Fruit fly (Drosophila melanogaster) whole organism, embryonic: ENCODE data around the gene CG3184.

Source experiments
- Asciz ChIP-seq: fragments of 200-800 bp; sonication (Bioruptor generic); optimal IDR thresholded peaks from 2 replicates; lab custom pipeline; 2017; ENCODE audit warnings: missing biosample characterization, mild to moderate bottlenecking, missing genetic modification characterization, missing genetic modification reagents
- Atf3 ChIP-seq: fragments of 200-800 bp; sonication (Bioruptor generic); optimal IDR thresholded peaks from 3 replicates; lab custom pipeline; 2016; ENCODE audit warnings: missing biosample characterization, missing genetic modification characterization
- CG10321 ChIP-seq: fragments of 200-800 bp; sonication (Bioruptor generic); IDR thresholded peaks from 2 replicates; pipeline ENCODE4 v1.3.6; 2022; ENCODE audit warnings: missing biosample characterization, missing genetic modification characterization
- CG11085 ChIP-seq: fragments of 200-800 bp; sonication (Bioruptor generic); IDR thresholded peaks from 2 replicates; pipeline ENCODE4 v1.3.6; 2022; ENCODE audit warnings: missing biosample characterization, missing genetic modification characterization
- CG12071 ChIP-seq: fragments of 200-800 bp; sonication (Bioruptor generic); optimal IDR thresholded peaks from 3 replicates; lab custom pipeline; 2018; ENCODE audit warnings: missing biosample characterization, mild to moderate bottlenecking, missing genetic modification characterization
- CG15073 ChIP-seq: fragments of 200-800 bp; sonication (Bioruptor generic); optimal IDR thresholded peaks from 2 replicates; lab custom pipeline; 2016; ENCODE audit warnings: missing biosample characterization, missing genetic modification characterization
- CG1529 ChIP-seq: fragments of 200-800 bp; sonication (Bioruptor generic); optimal IDR thresholded peaks from 3 replicates; lab custom pipeline; 2018; ENCODE audit warnings: missing biosample characterization, missing genetic modification characterization
- CG17829 ChIP-seq: fragments of 200-800 bp; optimal IDR thresholded peaks from 2 replicates; lab custom pipeline; 2019; ENCODE audit warnings: missing biosample characterization, mild to moderate bottlenecking, missing genetic modification characterization, moderate library complexity
- CG18599 ChIP-seq: fragments of 200-800 bp; sonication (Bioruptor generic); optimal IDR thresholded peaks from 3 replicates; lab custom pipeline; 2017; ENCODE audit warnings: missing biosample characterization, missing genetic modification characterization, mild to moderate bottlenecking, moderate library complexity, missing genetic modification reagents
- CG18764 ChIP-seq: fragments of 200-800 bp; sonication (Bioruptor generic); optimal IDR thresholded peaks from 3 replicates; lab custom pipeline; 2016; ENCODE audit warnings: missing biosample characterization, missing genetic modification characterization
- CG2129 ChIP-seq: fragments of 200-800 bp; sonication (Bioruptor generic); IDR thresholded peaks from 2 replicates; pipeline ENCODE4 v1.3.6; 2022; ENCODE audit warnings: missing biosample characterization, missing genetic modification characterization; ENCODE audit not compliant: partially characterized antibody
- CG2889 ChIP-seq: fragments of 200-800 bp; sonication (Bioruptor generic); IDR thresholded peaks from 3 replicates; pipeline ENCODE4 v1.3.6; 2022; ENCODE audit warnings: missing biosample characterization, missing genetic modification characterization
- CG34422 ChIP-seq: fragments of 200-800 bp; sonication (Bioruptor generic); IDR thresholded peaks from 3 replicates; pipeline ENCODE4 v1.3.6; 2022; ENCODE audit warnings: missing biosample characterization, missing genetic modification characterization
- CG4707 ChIP-seq: fragments of 200-800 bp; sonication (Bioruptor generic); optimal IDR thresholded peaks from 2 replicates; lab custom pipeline; 2018; ENCODE audit warnings: missing biosample characterization, mild to moderate bottlenecking, missing genetic modification characterization, moderate library complexity
- CG4730 ChIP-seq: fragments of 200-800 bp; sonication (Bioruptor generic); IDR thresholded peaks from 2 replicates; pipeline ENCODE4 v1.3.6; 2022; ENCODE audit warnings: missing biosample characterization, missing genetic modification characterization
- CG5180 ChIP-seq: fragments of 200-800 bp; sonication (Bioruptor generic); optimal IDR thresholded peaks from 3 replicates; lab custom pipeline; 2017; ENCODE audit warnings: missing biosample characterization, missing genetic modification characterization, mild to moderate bottlenecking, moderate library complexity, missing genetic modification reagents
- CG6689 ChIP-seq: fragments of 200-800 bp; sonication (Bioruptor generic); IDR thresholded peaks from 2 replicates; pipeline ENCODE4 v1.3.6; 2022; ENCODE audit warnings: missing biosample characterization, missing genetic modification characterization
- CG6765 ChIP-seq: fragments of 200-800 bp; sonication (Bioruptor generic); optimal IDR thresholded peaks from 3 replicates; lab custom pipeline; 2017; ENCODE audit warnings: missing biosample characterization, mild to moderate bottlenecking, missing genetic modification characterization
- CG7556 ChIP-seq: fragments of 200-800 bp; sonication (Bioruptor generic); optimal IDR thresholded peaks from 2 replicates; lab custom pipeline; 2017; ENCODE audit warnings: missing biosample characterization, mild to moderate bottlenecking, missing genetic modification characterization
- CG8290 ChIP-seq, 3 experiments: fragments of 200-800 bp; sonication (Bioruptor generic); optimal IDR thresholded peaks; 2 replicates each; lab custom pipeline; 2016 to 2019; ENCODE audit warnings: missing biosample characterization in 3 of 3, missing genetic modification characterization in 3 of 3, mild to moderate bottlenecking in 2 of 3, moderate library complexity in 1 of 3
- CTCF ChIP-seq: fragments of 200-800 bp; sonication (Bioruptor generic); optimal IDR thresholded peaks from 2 replicates; lab custom pipeline; 2017; ENCODE audit warnings: missing biosample characterization, mild to moderate bottlenecking, missing genetic modification characterization, moderate library complexity
- Dad ChIP-seq: fragments of 200-800 bp; sonication (Bioruptor generic); optimal IDR thresholded peaks from 3 replicates; lab custom pipeline; 2016; ENCODE audit warnings: missing biosample characterization, missing genetic modification characterization
- Dek ChIP-seq: fragments of 200-800 bp; sonication (Bioruptor generic); optimal IDR thresholded peaks from 3 replicates; lab custom pipeline; 2019; ENCODE audit warnings: missing biosample characterization, mild to moderate bottlenecking, missing genetic modification characterization, moderate library complexity
- Fer1 ChIP-seq: fragments of 200-800 bp; sonication (Bioruptor generic); optimal IDR thresholded peaks from 2 replicates; lab custom pipeline; 2017; ENCODE audit warnings: missing biosample characterization, mild to moderate bottlenecking, missing genetic modification characterization
- Kr ChIP-seq: fragments of 200-800 bp; sonication (Bioruptor generic); optimal IDR thresholded peaks from 2 replicates; lab custom pipeline; 2017; ENCODE audit warnings: missing biosample characterization, mild to moderate bottlenecking, missing genetic modification characterization
- Lhr ChIP-seq: fragments of 200-800 bp; sonication (Bioruptor generic); optimal IDR thresholded peaks from 3 replicates; lab custom pipeline; 2017; ENCODE audit warnings: mild to moderate bottlenecking, missing biosample characterization, missing genetic modification reagents, missing genetic modification characterization
- Max ChIP-seq: fragments of 200-800 bp; sonication (Bioruptor generic); optimal IDR thresholded peaks from 2 replicates; lab custom pipeline; 2016; ENCODE audit warnings: missing biosample characterization, mild to moderate bottlenecking, missing genetic modification characterization
- Mrtf ChIP-seq: fragments of 200-800 bp; sonication (Bioruptor generic); IDR thresholded peaks from 3 replicates; pipeline ENCODE4 v1.3.6; 2022; ENCODE audit warnings: missing biosample characterization, missing genetic modification characterization
- NC2β ChIP-seq: fragments of 200-800 bp; sonication (Bioruptor generic); optimal IDR thresholded peaks from 2 replicates; lab custom pipeline; 2016; ENCODE audit warnings: missing biosample characterization, missing genetic modification characterization
- NK7.1 ChIP-seq: fragments of 200-800 bp; sonication (Bioruptor generic); optimal IDR thresholded peaks from 3 replicates; lab custom pipeline; 2016; ENCODE audit warnings: missing biosample characterization, missing genetic modification characterization
- Optix ChIP-seq: fragments of 200-800 bp; sonication (Bioruptor generic); IDR thresholded peaks from 3 replicates; pipeline ENCODE4 v1.3.6; 2022; ENCODE audit warnings: missing biosample characterization, missing genetic modification characterization
- Pdp1 ChIP-seq, 2 experiments: fragments of 200-800 bp; sonication (Bioruptor generic); optimal IDR thresholded peaks; 3 replicates each; lab custom pipeline; 2016; ENCODE audit warnings: missing biosample characterization in 2 of 2, missing genetic modification characterization in 2 of 2, mild to moderate bottlenecking in 1 of 2, moderate library complexity in 1 of 2
- Ptx1 ChIP-seq: fragments of 200-800 bp; sonication (Bioruptor generic); IDR thresholded peaks from 2 replicates; pipeline ENCODE4 v1.3.6; 2022; ENCODE audit warnings: missing biosample characterization, missing genetic modification characterization
- Sry-β ChIP-seq: fragments of 200-800 bp; sonication (Bioruptor generic); optimal IDR thresholded peaks from 2 replicates; lab custom pipeline; 2018; ENCODE audit warnings: missing biosample characterization, mild to moderate bottlenecking, missing genetic modification characterization, moderate library complexity
- TFAM ChIP-seq: fragments of 200-800 bp; sonication (Bioruptor generic); optimal IDR thresholded peaks from 2 replicates; lab custom pipeline; 2017; ENCODE audit warnings: missing biosample characterization, missing genetic modification characterization, inconsistent platforms
- Xbp1 ChIP-seq: fragments of 200-800 bp; sonication (Bioruptor generic); optimal IDR thresholded peaks from 3 replicates; lab custom pipeline; 2016; ENCODE audit warnings: missing biosample characterization, mild to moderate bottlenecking, missing genetic modification characterization
- ase ChIP-seq: fragments of 200-800 bp; sonication (Bioruptor generic); IDR thresholded peaks from 3 replicates; pipeline ENCODE4 v1.3.6; 2022; ENCODE audit warnings: missing biosample characterization, missing genetic modification characterization
- bab2 ChIP-seq: fragments of 200-800 bp; sonication (Bioruptor generic); optimal IDR thresholded peaks from 2 replicates; lab custom pipeline; 2016; ENCODE audit warnings: missing biosample characterization, missing genetic modification characterization
- cad ChIP-seq: fragments of >200 bp; optimal IDR thresholded peaks from 2 replicates; lab custom pipeline; 2017; ENCODE audit warnings: missing biosample characterization, missing genetic modification characterization
- cas ChIP-seq: fragments of 200-800 bp; sonication (Bioruptor generic); IDR thresholded peaks from 2 replicates; pipeline ENCODE4 v1.3.6; 2022; ENCODE audit warnings: missing biosample characterization, missing genetic modification characterization
- chif ChIP-seq, 2 experiments: fragments of 200-800 bp; sonication (Bioruptor generic); optimal IDR thresholded peaks; 3 replicates each; lab custom pipeline; 2016; ENCODE audit warnings: missing biosample characterization in 2 of 2, missing genetic modification characterization in 2 of 2
- kay ChIP-seq: fragments of 200-800 bp; sonication (Bioruptor generic); optimal IDR thresholded peaks from 2 replicates; lab custom pipeline; 2016; ENCODE audit warnings: missing biosample characterization, missing genetic modification characterization
- lab ChIP-seq: fragments of 200-800 bp; sonication (Bioruptor generic); optimal IDR thresholded peaks from 3 replicates; lab custom pipeline; 2017; ENCODE audit warnings: missing biosample characterization, missing genetic modification characterization, mild to moderate bottlenecking, moderate library complexity, missing genetic modification reagents
- pho ChIP-seq: fragments of 200-800 bp; sonication (Bioruptor generic); optimal IDR thresholded peaks from 2 replicates; lab custom pipeline; 2016; ENCODE audit warnings: missing biosample characterization, missing genetic modification characterization
- ranshi ChIP-seq: fragments of 200-800 bp; sonication (Bioruptor generic); IDR thresholded peaks from 2 replicates; pipeline ENCODE4 v1.3.6; 2022; ENCODE audit warnings: missing biosample characterization, missing genetic modification characterization
- salm ChIP-seq: fragments of 200-800 bp; sonication (Bioruptor generic); optimal IDR thresholded peaks from 2 replicates; lab custom pipeline; 2018; ENCODE audit warnings: missing biosample characterization, mild to moderate bottlenecking, missing genetic modification characterization
- schlank ChIP-seq: fragments of 200-800 bp; sonication (Bioruptor generic); optimal IDR thresholded peaks from 2 replicates; lab custom pipeline; 2018; ENCODE audit warnings: missing biosample characterization, mild to moderate bottlenecking, missing genetic modification characterization
- ssp ChIP-seq: fragments of 200-800 bp; sonication (Bioruptor generic); IDR thresholded peaks from 2 replicates; pipeline ENCODE4 v1.3.6; 2022; ENCODE audit warnings: missing biosample characterization, missing genetic modification characterization
- vvl ChIP-seq: fragments of 200-800 bp; sonication (Bioruptor generic); IDR thresholded peaks from 2 replicates; pipeline ENCODE4 v1.3.6; 2022; ENCODE audit warnings: missing biosample characterization, missing genetic modification characterization
- zen2 ChIP-seq: fragments of 200-800 bp; sonication (Bioruptor generic); IDR thresholded peaks from 3 replicates; pipeline ENCODE4 v1.3.6; 2022; ENCODE audit warnings: missing biosample characterization, missing genetic modification characterization; ENCODE audit not compliant: partially characterized antibody

Gene CG3184

DNA sequence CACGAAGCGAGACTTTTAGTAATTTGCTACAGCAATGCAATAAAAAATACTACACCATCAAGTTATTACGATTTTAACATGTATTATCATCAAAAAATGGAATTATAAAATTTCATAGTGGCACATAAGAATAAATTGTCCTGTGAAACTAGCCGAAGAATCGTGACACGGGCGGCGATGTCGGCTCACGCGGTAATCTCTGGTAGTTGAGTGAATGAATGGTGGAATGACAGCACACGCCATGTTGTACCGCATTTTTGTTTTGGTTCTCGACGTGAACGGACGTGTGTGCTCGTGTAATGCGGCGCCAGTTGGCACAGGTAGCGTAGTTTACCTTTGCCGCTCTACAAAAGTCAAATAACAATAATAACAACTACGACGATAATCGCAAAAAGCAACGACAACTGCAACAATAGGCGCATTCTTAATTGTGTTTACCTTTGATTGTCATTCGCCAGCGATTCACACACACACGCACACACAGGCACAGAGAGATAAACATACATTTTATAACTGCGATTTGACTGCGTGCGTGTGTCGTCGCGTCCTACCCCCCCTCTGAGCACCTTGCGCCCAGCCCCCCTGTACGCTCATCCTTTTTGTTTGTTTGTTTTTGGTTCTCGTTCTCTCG lies 10.8 kb upstream of the CG3184 start, which contains the start of gene CG14441 (continued):
- TF ChIP-seq salm (tag; lab: Kevin White, UChicago) (peak; percentile 19), CG6765 (GFP tag; lab: Kevin White, UChicago) (no peak), CG11085 (GFP tag; lab: Robert Waterston, UW) (no peak), Xbp1 (GFP tag; lab: Kevin White, UChicago) (peak; percentile 8), CG34422 (GFP tag; lab: Robert Waterston, UW) (peak; percentile 65; the same call in 1 of the 3 replicates), zen2 (GFP tag; lab: Robert Waterston, UW) (peak; percentile 98), CG18764 (GFP tag; lab: Kevin White, UChicago) (no peak), Max (GFP tag; lab: Kevin White, UChicago) (peak; percentile 43), ranshi (no peak), CG6689 (GFP tag; lab: Robert Waterston, UW) (no peak), CG17829 (tag; lab: Kevin White, UChicago) (peak; percentile 47), chif (GFP tag; optimal IDR thresholded peaks at IDR 0.05; lab: Kevin White, UChicago) (no peak), Sry-β (GFP tag; lab: Kevin White, UChicago) (peak; percentile 96), schlank (tag; lab: Kevin White, UChicago) (peak; percentile 21), CG18599 (GFP tag; lab: Kevin White, UChicago) (peak; percentile 79), CG1529 (GFP tag; lab: Kevin White, UChicago) (peak; percentile 20), lab (GFP tag; lab: Kevin White, UChicago) (peak; percentile 75), NK7.1 (GFP tag; lab: Kevin White, UChicago) (peak; percentile 17), Pdp1 (GFP tag; optimal IDR thresholded peaks at IDR 0.05; lab: Kevin White, UChicago) (peak; percentile 16 to 30), Fer1 (GFP tag; lab: Kevin White, UChicago) (peak; percentile 86), CG8290 (GFP tag; optimal IDR thresholded peaks at IDR 0.05; lab: Kevin White, UChicago) (no peak), CG8290 (tag; optimal IDR thresholded peaks at IDR 0.05; lab: Kevin White, UChicago) (peak; percentile 1 to 55), kay (GFP tag; lab: Kevin White, UChicago) (peak; percentile 1), CG15073 (GFP tag; lab: Kevin White, UChicago) (no peak), CG12071 (GFP tag; lab: Kevin White, UChicago) (no peak), Ptx1 (GFP tag; lab: Robert Waterston, UW) (no peak), CG4707 (GFP tag; lab: Kevin White, UChicago) (peak; percentile 41), pho (GFP tag; lab: Kevin White, UChicago) (peak; percentile 10), CG2889 (GFP tag; lab: Robert Waterston, UW) (no peak), bab2 (peak; percentile 17), cas (GFP tag; lab: Robert Waterston, UW) (no peak), Optix (GFP tag; lab: Robert Waterston, UW) (no peak), Dad (peak; percentile 62), Atf3 (no peak), Dek (tag; lab: Kevin White, UChicago) (peak; percentile 52), Mrtf (GFP tag; lab: Robert Waterston, UW) (no peak), ssp (GFP tag; lab: Robert Waterston, UW) (no peak), vvl (0 out of 2 replicates have a peak, but pooled peaks have one; percentile 14), cad (GFP tag; lab: Kevin White, UChicago) (no peak), CG4730 (GFP tag; lab: Robert Waterston, UW) (no peak), NC2β (GFP tag; lab: Kevin White, UChicago) (no peak), CG2129 (peak; percentile 100), Asciz (GFP tag; lab: Kevin White, UChicago) (peak; percentile 18), Kr (GFP tag; lab: Kevin White, UChicago) (no peak), CG7556 (GFP tag; lab: Kevin White, UChicago) (peak; percentile 43), Lhr (GFP tag; lab: Kevin White, UChicago) (no peak), TFAM (GFP tag; lab: Kevin White, UChicago) (no peak), ase (GFP tag; lab: Robert Waterston, UW) (0 out of 3 replicates have a peak, but pooled peaks have one; percentile 21), CG5180 (GFP tag; lab: Kevin White, UChicago) (peak; percentile 100), CG10321 (GFP tag; lab: Robert Waterston, UW) (no peak), CTCF (no peak)
